Worm (Caenorhabditis elegans) whole organism, young adult: Measurements from ENCODE around the gene wht-7.

Source experiments
- B0336.3 ChIP-seq: fragments of 200-800 bp; sonication (Bioruptor generic); IDR thresholded peaks from 2 replicates; pipeline ENCODE4 v1.3.6; 2022; ENCODE audit warnings: missing genetic modification characterization, missing compliant biosample characterization
- F57C9.4 ChIP-seq: sonication (generic microtip); optimal IDR thresholded peaks from 2 replicates; lab custom pipeline; 2017; ENCODE audit warnings: mild to moderate bottlenecking, missing genetic modification characterization, missing compliant biosample characterization
- attf-6 ChIP-seq: fragments of 200-800 bp; sonication (Bioruptor generic); IDR thresholded peaks from 2 replicates; pipeline ENCODE4 v1.3.6; 2022; ENCODE audit warnings: missing genetic modification reagents, missing genetic modification characterization, missing compliant biosample characterization
- cebp-2 ChIP-seq: fragments of 200-800 bp; sonication (Bioruptor generic); IDR thresholded peaks from 2 replicates; pipeline ENCODE4 v1.3.6; 2022; ENCODE audit warnings: missing genetic modification characterization, missing compliant biosample characterization
- let-607 ChIP-seq, 2 experiments: fragments of 200-800 bp in 1 of 2; sonication (Bioruptor generic) in 1 of 2; sonication (generic microtip) in 1 of 2; optimal IDR thresholded peaks; 2 replicates each; lab custom pipeline; 2016 to 2018; ENCODE audit warnings: mild to moderate bottlenecking in 2 of 2, missing compliant biosample characterization in 2 of 2, missing genetic modification characterization in 2 of 2, moderate library complexity in 2 of 2, missing genotype in 1 of 2
- lsl-1 ChIP-seq: fragments of 200-800 bp; sonication (Bioruptor generic); optimal IDR thresholded peaks from 2 replicates; lab custom pipeline; 2018; ENCODE audit warnings: mild to moderate bottlenecking, missing genetic modification characterization, moderate library complexity, missing compliant biosample characterization
- madf-6 ChIP-seq: fragments of 200-800 bp; sonication (Bioruptor generic); IDR thresholded peaks from 2 replicates; pipeline ENCODE4 v1.3.6; 2022; ENCODE audit warnings: missing genetic modification reagents, missing genetic modification characterization, missing compliant biosample characterization
- nhr-179 ChIP-seq: sonication (generic microtip); optimal IDR thresholded peaks from 2 replicates; lab custom pipeline; 2016; ENCODE audit warnings: mild to moderate bottlenecking, missing genetic modification characterization, missing compliant biosample characterization
- unc-62 ChIP-seq: fragments of 150-350 bp; optimal IDR thresholded peaks from 2 replicates; lab custom pipeline; 2014; ENCODE audit warnings: missing biosample characterization, missing genetic modification reagents, missing genetic modification characterization
- ztf-18 ChIP-seq: sonication (generic microtip); optimal IDR thresholded peaks from 2 replicates; lab custom pipeline; 2016; ENCODE audit warnings: missing genotype, mild to moderate bottlenecking, missing genetic modification characterization, missing compliant biosample characterization
- ztf-6 ChIP-seq: fragments of 200-800 bp; sonication (Bioruptor generic); IDR thresholded peaks from 2 replicates; pipeline ENCODE4 v1.3.6; 2022; ENCODE audit warnings: missing genetic modification reagents, missing genetic modification characterization, missing compliant biosample characterization

DNA sequence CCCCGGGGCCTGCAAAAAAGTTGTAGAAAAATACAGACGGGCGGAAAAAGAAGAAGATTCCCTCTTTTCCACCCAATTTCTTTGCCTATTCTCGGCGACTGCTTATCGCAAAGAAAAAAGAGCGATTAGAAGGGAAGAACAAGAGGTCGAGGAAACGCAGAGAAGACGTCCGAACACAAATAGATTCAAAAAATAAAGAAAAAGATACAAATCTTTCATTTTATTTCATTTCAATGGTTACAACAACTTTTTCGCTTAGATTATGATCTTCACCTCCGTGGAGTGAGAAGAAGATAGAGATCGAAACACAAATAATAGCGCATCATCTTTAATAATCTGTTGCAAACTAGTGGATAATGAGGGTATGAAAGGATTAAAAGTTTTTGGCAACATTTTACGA, 17.3 kb downstream of the wht-7 start:
- no peak for TF ChIP-seq cebp-2 (GFP tag; lab: Robert Waterston, UW)
- TF ChIP-seq B0336.3: peak; percentile 49; the same call in 1 of the 2 replicates
- TF ChIP-seq let-607 (tag; optimal IDR thresholded peaks at IDR 0.05; lab: Kevin White, UChicago): no peak
- no peak for TF ChIP-seq nhr-179 (tag; lab: Kevin White, UChicago)
- no peak for TF ChIP-seq lsl-1
- TF ChIP-seq unc-62 (GFP tag; lab: Kevin White, UChicago): no peak
- TF ChIP-seq attf-6: no peak
- no peak for TF ChIP-seq F57C9.4 (tag; lab: Kevin White, UChicago)
- TF ChIP-seq ztf-6 (GFP tag; lab: Robert Waterston, UW): no peak
- no peak for TF ChIP-seq ztf-18 (tag; lab: Kevin White, UChicago)
- no peak for TF ChIP-seq madf-6 (GFP tag; lab: Robert Waterston, UW)
